Fruit fly (Drosophila melanogaster) whole organism, adult: Measurements from ENCODE around the gene Vps52.

Experiments used
- CG12768 ChIP-seq: fragments of 200-800 bp; sonication (Bioruptor generic); optimal IDR thresholded peaks from 2 replicates; lab custom pipeline; 2017; ENCODE audit warnings: missing biosample characterization, missing genetic modification characterization, mild to moderate bottlenecking, moderate library complexity, missing genetic modification reagents
- CG14711 ChIP-seq: fragments of 200-800 bp; sonication (Bioruptor generic); optimal IDR thresholded peaks from 2 replicates; lab custom pipeline; 2018; ENCODE audit warnings: missing biosample characterization, mild to moderate bottlenecking, missing genetic modification characterization, moderate library complexity
- CG5204 ChIP-seq: fragments of 200-800 bp; sonication (Bioruptor generic); optimal IDR thresholded peaks from 2 replicates; lab custom pipeline; 2016; ENCODE audit warnings: missing biosample characterization, missing genetic modification characterization
- Crg-1 ChIP-seq: fragments of 200-800 bp; sonication (Bioruptor generic); optimal IDR thresholded peaks from 2 replicates; lab custom pipeline; 2016; ENCODE audit warnings: missing biosample characterization, missing genetic modification characterization
- Mnt ChIP-seq: fragments of 200-800 bp; sonication (Bioruptor generic); optimal IDR thresholded peaks from 2 replicates; lab custom pipeline; 2016; ENCODE audit warnings: missing biosample characterization, mild to moderate bottlenecking, missing genetic modification characterization
- bab1 ChIP-seq: fragments of 200-800 bp; sonication (Bioruptor generic); optimal IDR thresholded peaks from 3 replicates; lab custom pipeline; 2019; ENCODE audit warnings: missing biosample characterization, mild to moderate bottlenecking, missing genetic modification characterization, moderate library complexity
- cnc ChIP-seq, 2 experiments: fragments of >200 bp; optimal IDR thresholded peaks; 2 replicates each; lab custom pipeline; 2017
- ovo ChIP-seq: fragments of 200-800 bp; sonication (Bioruptor generic); optimal IDR thresholded peaks from 2 replicates; lab custom pipeline; 2016; ENCODE audit warnings: missing biosample characterization, missing genetic modification characterization
- toe ChIP-seq: fragments of 200-800 bp; sonication (Bioruptor generic); optimal IDR thresholded peaks from 2 replicates; lab custom pipeline; 2016; ENCODE audit warnings: missing biosample characterization, missing genetic modification characterization

- TF ChIP-seq Crg-1 (GFP tag; lab: Kevin White, UChicago) (no peak), bab1 (GFP tag; lab: Kevin White, UChicago) (no peak), CG14711 (no peak), toe (GFP tag; lab: Kevin White, UChicago) (no peak), CG5204 (GFP tag; lab: Kevin White, UChicago) (no peak), Mnt (GFP tag; lab: Kevin White, UChicago) (no peak), CG12768 (GFP tag; lab: Kevin White, UChicago) (no peak), ovo (no peak), cnc (optimal IDR thresholded peaks at IDR 0.05; lab: Kevin White, UChicago) (no peak)
Observed at dm6 chr2L:5489757-5490359, 33.8 kb downstream of the Vps52 start.
